Worm (Caenorhabditis elegans) whole organism, mixed stage, embryonic: ENCODE measurements around the gene nlp-31.

Experiments
- unc-120 ChIP-seq: sonication (generic microtip); optimal IDR thresholded peaks from 2 replicates; lab custom pipeline; 2017; ENCODE audit warnings: missing genetic modification characterization, missing compliant biosample characterization; ENCODE audit not compliant: poor library complexity, severe bottlenecking
- unc-62 ChIP-seq: fragments of 150-350 bp; optimal IDR thresholded peaks from 2 replicates; lab custom pipeline; 2014; ENCODE audit warnings: missing biosample characterization, missing genetic modification reagents, missing genetic modification characterization

- TF ChIP-seq unc-120 (tag; lab: Kevin White, UChicago) (no peak), unc-62 (no peak)
Observed at ce11 chrV:3979819-3980218, at the start of gene nlp-31.
